Worm (Caenorhabditis elegans): Measurements from ENCODE around the gene wah-1.

DNA sequence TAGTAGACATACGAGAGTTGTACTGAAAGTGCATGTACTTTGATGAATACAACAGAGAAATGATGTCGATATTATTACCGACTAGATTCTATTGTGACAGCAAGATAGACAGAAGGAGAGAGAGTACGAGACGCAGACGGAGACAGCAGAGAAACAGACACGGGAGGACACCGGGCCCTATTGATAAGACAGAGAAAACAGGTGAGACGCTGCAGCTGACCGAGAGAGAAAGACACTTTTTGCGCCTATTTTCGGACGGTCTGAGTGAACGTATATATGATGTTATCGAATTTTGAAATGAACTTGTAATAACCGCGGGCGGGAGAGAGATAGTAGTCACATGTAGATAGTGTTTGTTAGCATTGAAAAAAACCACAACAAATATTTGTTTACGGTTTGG, 13.3 kb downstream of the wah-1 start:
- TF ChIP-seq sox-2 (GFP tag; IDR thresholded peaks at IDR 0.05) (no peak), ceh-9 (tag; optimal IDR thresholded peaks at IDR 0.05) (no peak), pag-3 (tag; optimal IDR thresholded peaks at IDR 0.05; ENCODE audit: borderline replicate concordance) (no peak), nhr-11 (tag; optimal IDR thresholded peaks at IDR 0.05) (no peak), elt-2 (tag; optimal IDR thresholded peaks at IDR 0.05) (peak; percentile 62), unc-55 (GFP tag; optimal IDR thresholded peaks at IDR 0.05) (no peak), ceh-14 (tag; optimal IDR thresholded peaks at IDR 0.05) (no peak), fkh-10 (GFP tag; optimal IDR thresholded peaks at IDR 0.05) (no peak)

Data from whole organism, late embryonic.